Worm (Caenorhabditis elegans): ENCODE measurements around the gene F46C5.10.

The F46C5.10 gene

DNA sequence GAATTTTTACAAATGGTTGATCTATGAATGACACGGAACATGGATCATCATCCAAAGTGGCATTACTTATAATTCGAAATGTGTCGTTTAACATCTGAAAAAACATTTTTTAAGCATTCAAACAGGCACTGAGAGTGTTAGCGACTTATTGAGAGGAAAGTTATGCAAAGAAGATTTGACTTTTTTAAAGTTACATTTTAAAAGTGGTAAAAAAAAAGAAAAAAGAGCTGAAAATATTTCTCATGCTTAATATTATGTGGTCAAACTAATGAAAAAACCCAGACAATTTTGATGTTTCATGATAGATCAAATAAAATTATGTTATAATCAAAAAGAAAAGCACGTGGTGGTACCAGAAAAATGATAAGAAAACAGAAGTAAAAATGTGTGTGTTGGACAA is 46.2 kb upstream of the F46C5.10 start, which contains the start of gene npr-20:
Gene npr-20 (minus strand): TSS at position 101 of the 400 bp plus-strand sequence.
- TF ChIP-seq lir-3 (tag; optimal IDR thresholded peaks at IDR 0.05; ENCODE audit: poor library complexity): no peak
- TF ChIP-seq snu-23 (GFP tag; optimal IDR thresholded peaks at IDR 0.05): no peak
- no peak for TF ChIP-seq F16B12.6 (tag; optimal IDR thresholded peaks at IDR 0.05)
- TF ChIP-seq ama-1 (optimal IDR thresholded peaks at IDR 0.05): no peak
- no peak for TF ChIP-seq fos-1 (tag; optimal IDR thresholded peaks at IDR 0.05)
- TF ChIP-seq swsn-7 (tag; optimal IDR thresholded peaks at IDR 0.05): no peak
- TF ChIP-seq nhr-11 (tag; optimal IDR thresholded peaks at IDR 0.05): no peak
- no peak for TF ChIP-seq mdl-1 (tag; optimal IDR thresholded peaks at IDR 0.05)
- TF ChIP-seq lin-14 (GFP tag; optimal IDR thresholded peaks at IDR 0.05): no peak
- no peak for TF ChIP-seq grh-1 (GFP tag; IDR thresholded peaks at IDR 0.05)
- TF ChIP-seq nhr-12 (tag; optimal IDR thresholded peaks at IDR 0.05): no peak
- TF ChIP-seq lin-39 (tag; optimal IDR thresholded peaks at IDR 0.05): no peak
- TF ChIP-seq sox-4 (tag; optimal IDR thresholded peaks at IDR 0.05): no peak
- no peak for TF ChIP-seq nhr-90 (tag; optimal IDR thresholded peaks at IDR 0.05; ENCODE audit: poor library complexity)
- TF ChIP-seq unc-86 (tag; optimal IDR thresholded peaks at IDR 0.05): no peak

DNA sequence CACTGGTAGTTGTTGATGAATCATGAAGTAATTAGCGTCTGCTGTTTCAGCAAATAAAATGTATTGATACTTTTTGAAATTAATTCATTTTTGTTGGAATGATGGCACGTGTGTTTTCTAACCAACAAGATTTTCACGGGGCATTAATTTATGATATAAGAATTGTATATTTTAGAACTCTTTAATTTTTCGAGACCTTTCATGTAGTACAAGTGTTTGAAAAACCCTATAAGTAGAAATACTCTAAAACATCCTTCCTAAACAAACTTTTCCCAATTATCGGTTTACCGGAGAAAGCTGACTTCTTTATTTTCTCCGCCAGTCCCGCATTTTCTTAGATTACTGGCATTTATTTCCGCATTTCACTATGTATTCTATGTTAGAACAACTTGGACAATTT is 40.8 kb upstream of the F46C5.10 start, which contains the start of gene snb-6:
Gene snb-6 (minus strand): TSS at position 101 of the 400 bp plus-strand sequence.
- no peak for TF ChIP-seq pqm-1 (tag; optimal IDR thresholded peaks at IDR 0.05)
- TF ChIP-seq isw-1 (GFP tag; IDR thresholded peaks at IDR 0.05): no peak
- TF ChIP-seq lin-39 (tag; optimal IDR thresholded peaks at IDR 0.05): no peak

ce11 chrII:8857074-8857473 is 38.2 kb upstream of the F46C5.10 start:
- TF ChIP-seq lin-14 (GFP tag; optimal IDR thresholded peaks at IDR 0.05) (no peak), hpl-2 (GFP tag; optimal IDR thresholded peaks at IDR 0.05) (no peak), hlh-17 (GFP tag; optimal IDR thresholded peaks at IDR 0.05; ENCODE audit: borderline replicate concordance) (no peak), lsy-2 (tag; optimal IDR thresholded peaks at IDR 0.05) (no peak), snpc-4 (tag; optimal IDR thresholded peaks at IDR 0.05) (no peak), mef-2 (tag; optimal IDR thresholded peaks at IDR 0.05) (no peak), ama-1 (optimal IDR thresholded peaks at IDR 0.05) (no peak)

ce11 chrII:8856524-8856923 is 37.7 kb upstream of the F46C5.10 start:
- TF ChIP-seq blmp-1 (tag; optimal IDR thresholded peaks at IDR 0.05) (peak; percentile 96), nhr-84 (tag; optimal IDR thresholded peaks at IDR 0.05) (no peak)

DNA sequence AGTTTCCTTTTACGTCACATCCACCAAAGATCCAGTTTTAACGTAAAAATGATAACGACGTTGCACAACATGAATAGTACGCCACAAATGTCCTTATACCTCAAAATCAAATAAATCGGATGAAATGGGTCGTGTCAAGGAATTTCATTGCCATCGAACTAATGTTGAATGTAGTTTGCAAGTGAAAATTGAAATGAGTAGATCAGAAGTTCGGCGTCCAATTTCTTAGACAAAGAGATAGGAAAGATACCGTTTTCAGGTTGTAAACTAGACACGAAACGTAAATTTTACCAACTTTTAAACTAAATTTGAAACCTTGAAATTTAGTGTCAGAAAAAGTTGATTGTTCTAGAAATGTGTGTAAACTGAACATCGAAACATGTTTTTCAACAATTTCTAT is 36.0 kb upstream of the F46C5.10 start:
- no peak for TF ChIP-seq nhr-47 (tag; optimal IDR thresholded peaks at IDR 0.05)
- TF ChIP-seq rnt-1 (tag; optimal IDR thresholded peaks at IDR 0.05): no peak
- TF ChIP-seq nhr-19 (GFP tag; conservative IDR thresholded peaks at IDR 0.05): no peak
- TF ChIP-seq dpl-1 (GFP tag; optimal IDR thresholded peaks at IDR 0.05): no peak
- TF ChIP-seq lin-39 (tag; optimal IDR thresholded peaks at IDR 0.05): no peak
- peak; percentile 63 for TF ChIP-seq blmp-1 (tag; optimal IDR thresholded peaks at IDR 0.05)
- no peak for TF ChIP-seq ets-5 (GFP tag; IDR thresholded peaks at IDR 0.05)
- TF ChIP-seq elt-2 (tag; optimal IDR thresholded peaks at IDR 0.05): no peak
- TF ChIP-seq ces-1 (GFP tag; optimal IDR thresholded peaks at IDR 0.05): no peak
- TF ChIP-seq C16A3.4 (tag; optimal IDR thresholded peaks at IDR 0.05): no peak
- TF ChIP-seq skn-1 (tag; optimal IDR thresholded peaks at IDR 0.05): no peak
- peak; percentile 9 for TF ChIP-seq lin-14 (GFP tag; optimal IDR thresholded peaks at IDR 0.05)
- no peak for TF ChIP-seq hpl-2 (GFP tag; optimal IDR thresholded peaks at IDR 0.05)

ce11 chrII:8853960-8854359 is 35.1 kb upstream of the F46C5.10 start:
- TF ChIP-seq jun-1 (tag; optimal IDR thresholded peaks at IDR 0.05): peak; percentile 25
- no peak for TF ChIP-seq ztf-4 (tag; optimal IDR thresholded peaks at IDR 0.05)
- TF ChIP-seq grh-1 (GFP tag; IDR thresholded peaks at IDR 0.05): peak; percentile 58
- no peak for TF ChIP-seq vab-15 (tag; optimal IDR thresholded peaks at IDR 0.05)
- TF ChIP-seq nhr-85 (tag): peak; percentile 65
- no peak for TF ChIP-seq efl-1 (optimal IDR thresholded peaks at IDR 0.05)
- peak in 1 of 2 experiments; percentile 16 for TF ChIP-seq efl-1 (GFP tag; optimal IDR thresholded peaks at IDR 0.05 in 1 of 2)
- TF ChIP-seq blmp-1 (tag; optimal IDR thresholded peaks at IDR 0.05): peak; percentile 71
- TF ChIP-seq hlh-17 (GFP tag; optimal IDR thresholded peaks at IDR 0.05; ENCODE audit: borderline replicate concordance): no peak
- TF ChIP-seq nhr-237 (tag; optimal IDR thresholded peaks at IDR 0.05): no peak
- no peak for TF ChIP-seq Y116A8C.19 (tag; optimal IDR thresholded peaks at IDR 0.05; ENCODE audit: borderline replicate concordance)
- TF ChIP-seq ces-1 (GFP tag; optimal IDR thresholded peaks at IDR 0.05): no peak
- TF ChIP-seq pqm-1 (tag; optimal IDR thresholded peaks at IDR 0.05): no peak

Data from whole organism, L1 larva.